Worm (Caenorhabditis elegans) whole organism, L2 larva: Measurements from ENCODE around the gene rab-6.1.

Experiments used
- Y55F3AM.14 ChIP-seq: fragments of 200-800 bp; sonication (Bioruptor generic); optimal IDR thresholded peaks from 2 replicates; lab custom pipeline; 2018; ENCODE audit warnings: mild to moderate bottlenecking, missing genetic modification characterization, missing compliant biosample characterization
- ama-1 ChIP-seq: fragments of 150-350 bp; optimal IDR thresholded peaks from 2 replicates; lab custom pipeline; 2018; ENCODE audit warnings: inconsistent platforms
- blmp-1 ChIP-seq: sonication (generic microtip); optimal IDR thresholded peaks from 2 replicates; lab custom pipeline; 2017; ENCODE audit warnings: missing genetic modification characterization, mild to moderate bottlenecking, missing compliant biosample characterization, antibody characterized with exemption, moderate library complexity; ENCODE audit not compliant: insufficient read depth
- dmd-4 ChIP-seq: sonication (generic microtip); optimal IDR thresholded peaks from 2 replicates; lab custom pipeline; 2017; ENCODE audit warnings: missing biosample characterization, missing genetic modification characterization
- egl-27 ChIP-seq: sonication (generic microtip); optimal IDR thresholded peaks from 3 replicates; lab custom pipeline; 2017; ENCODE audit warnings: missing biosample characterization, missing genetic modification reagents, missing genetic modification characterization
- elt-1 ChIP-seq: fragments of 150-350 bp; optimal IDR thresholded peaks from 2 replicates; lab custom pipeline; 2014; ENCODE audit warnings: missing biosample characterization, missing genetic modification characterization
- elt-3 ChIP-seq: sonication (generic microtip); optimal IDR thresholded peaks from 2 replicates; lab custom pipeline; 2017; ENCODE audit warnings: missing biosample characterization, missing genetic modification characterization
- lin-39 ChIP-seq: fragments of 150-350 bp; optimal IDR thresholded peaks from 2 replicates; lab custom pipeline; 2014; ENCODE audit warnings: missing biosample characterization, missing genetic modification reagents, missing genetic modification characterization
- mdl-1 ChIP-seq, 2 experiments: fragments of 150-350 bp in 1 of 2; sonication (generic microtip) in 1 of 2; optimal IDR thresholded peaks; 2 replicates each; lab custom pipeline; 2017; ENCODE audit warnings: missing biosample characterization in 2 of 2, missing genetic modification characterization in 2 of 2
- nhr-25 ChIP-seq: fragments of 150-350 bp; sonication (generic microtip); optimal IDR thresholded peaks from 3 replicates; lab custom pipeline; 2014; ENCODE audit warnings: missing biosample characterization, missing genetic modification characterization
- unc-39 ChIP-seq: fragments of 150-350 bp; optimal IDR thresholded peaks from 2 replicates; lab custom pipeline; 2014; ENCODE audit warnings: missing biosample characterization, missing genetic modification characterization

DNA sequence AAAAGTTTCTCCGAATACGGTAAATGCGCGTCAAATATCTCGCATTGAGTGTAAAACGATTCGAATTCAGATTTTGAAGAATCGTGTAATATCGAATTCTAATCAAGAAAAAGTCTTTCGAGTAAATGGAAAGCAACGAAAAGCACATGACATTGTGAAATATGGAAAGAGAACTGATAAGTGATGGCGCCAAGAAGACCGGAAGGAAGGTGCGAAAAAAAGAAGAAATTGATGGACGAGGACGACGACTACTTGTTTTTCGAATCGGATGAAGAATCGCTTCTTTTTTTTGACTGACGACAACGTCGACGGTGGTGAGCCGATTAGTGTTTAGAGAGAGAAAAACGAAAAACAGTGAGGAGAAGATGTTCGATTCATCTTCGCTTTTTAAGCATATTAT lies 19.8 kb downstream of the rab-6.1 start:
- no peak for TF ChIP-seq lin-39 (tag; lab: Kevin White, UChicago)
- TF ChIP-seq egl-27 (tag; lab: Kevin White, UChicago): no peak
- TF ChIP-seq unc-39 (tag; lab: Kevin White, UChicago): no peak
- no peak for TF ChIP-seq elt-1 (tag; lab: Kevin White, UChicago)
- TF ChIP-seq Y55F3AM.14 (GFP tag; lab: Kevin White, UChicago): no peak
- no peak for TF ChIP-seq mdl-1 (tag; optimal IDR thresholded peaks at IDR 0.05; lab: Kevin White, UChicago)
- TF ChIP-seq nhr-25 (tag; lab: Kevin White, UChicago): no peak
- no peak for TF ChIP-seq ama-1 (lab: Kevin White, UChicago)
- TF ChIP-seq blmp-1 (tag; lab: Kevin White, UChicago): no peak
- no peak for TF ChIP-seq elt-3
- TF ChIP-seq dmd-4: no peak
